Fruit fly (Drosophila melanogaster) whole organism, embryonic: Measurements from ENCODE around the gene Sil1.

ENCODE experiments used
- B-H1 ChIP-seq: fragments of 200-800 bp; sonication (Bioruptor generic); IDR thresholded peaks from 3 replicates; pipeline ENCODE4 v1.3.6; 2022; ENCODE audit warnings: missing biosample characterization, missing genetic modification characterization
- CG10366 ChIP-seq: fragments of 200-800 bp; sonication (Bioruptor generic); IDR thresholded peaks from 2 replicates; pipeline ENCODE4 v1.3.6; 2022; ENCODE audit warnings: missing biosample characterization, missing genetic modification characterization
- CG10543 ChIP-seq: fragments of 200-800 bp; sonication (Bioruptor generic); optimal IDR thresholded peaks from 3 replicates; lab custom pipeline; 2017; ENCODE audit warnings: missing biosample characterization, mild to moderate bottlenecking, missing genetic modification characterization, moderate library complexity
- CG12236 ChIP-seq: fragments of 200-800 bp; sonication (Bioruptor generic); optimal IDR thresholded peaks from 2 replicates; lab custom pipeline; 2016; ENCODE audit warnings: missing biosample characterization, missing genetic modification characterization
- CG12299 ChIP-seq: fragments of 200-800 bp; sonication (Bioruptor generic); optimal IDR thresholded peaks from 2 replicates; lab custom pipeline; 2018; ENCODE audit warnings: missing biosample characterization, mild to moderate bottlenecking, missing genetic modification characterization
- CG12942 ChIP-seq: fragments of 200-800 bp; sonication (Bioruptor generic); optimal IDR thresholded peaks from 3 replicates; lab custom pipeline; 2016; ENCODE audit warnings: missing biosample characterization, missing genetic modification characterization
- CG14710 ChIP-seq: fragments of 200-800 bp; sonication (Bioruptor generic); optimal IDR thresholded peaks from 3 replicates; lab custom pipeline; 2019; ENCODE audit warnings: missing biosample characterization, mild to moderate bottlenecking, missing genetic modification characterization, moderate library complexity
- CG15011 ChIP-seq: fragments of 200-800 bp; sonication (Bioruptor generic); optimal IDR thresholded peaks from 3 replicates; lab custom pipeline; 2018; ENCODE audit warnings: missing biosample characterization, mild to moderate bottlenecking, missing genetic modification characterization
- CG17361 ChIP-seq: fragments of 200-800 bp; sonication (Bioruptor generic); IDR thresholded peaks from 3 replicates; pipeline ENCODE4 v1.3.6; 2022; ENCODE audit warnings: missing biosample characterization, missing genetic modification characterization
- CG18599 ChIP-seq: fragments of 200-800 bp; sonication (Bioruptor generic); optimal IDR thresholded peaks from 3 replicates; lab custom pipeline; 2017; ENCODE audit warnings: missing biosample characterization, missing genetic modification characterization, mild to moderate bottlenecking, moderate library complexity, missing genetic modification reagents
- CG2875 ChIP-seq: fragments of 200-800 bp; sonication (Bioruptor generic); optimal IDR thresholded peaks from 2 replicates; lab custom pipeline; 2017; ENCODE audit warnings: missing biosample characterization, mild to moderate bottlenecking, missing genetic modification characterization, missing genetic modification reagents
- CG31224 ChIP-seq: fragments of 200-800 bp; sonication (Bioruptor generic); IDR thresholded peaks from 2 replicates; pipeline ENCODE4 v1.3.6; 2022; ENCODE audit warnings: missing biosample characterization, missing genetic modification characterization
- CG3726 ChIP-seq: fragments of 200-800 bp; sonication (Bioruptor generic); IDR thresholded peaks from 3 replicates; pipeline ENCODE4, ENCODE4 v1.3.6; 2022; ENCODE audit warnings: missing biosample characterization, missing genetic modification characterization
- CG3838 ChIP-seq: fragments of 200-800 bp; sonication (Bioruptor generic); optimal IDR thresholded peaks from 3 replicates; lab custom pipeline; 2016; ENCODE audit warnings: missing biosample characterization, missing genetic modification characterization
- CG3847 ChIP-seq: fragments of 200-800 bp; sonication (Bioruptor generic); IDR thresholded peaks from 2 replicates; pipeline ENCODE4 v1.3.6; 2022; ENCODE audit warnings: missing biosample characterization, missing genetic modification characterization
- CG6175 ChIP-seq: fragments of 200-800 bp; sonication (Bioruptor generic); IDR thresholded peaks from 3 replicates; pipeline ENCODE4 v1.3.6; 2022; ENCODE audit warnings: missing biosample characterization, missing genetic modification characterization
- CG6272 ChIP-seq: fragments of 200-800 bp; sonication (Bioruptor generic); IDR thresholded peaks from 2 replicates; pipeline ENCODE4 v1.3.6; 2022; ENCODE audit warnings: missing biosample characterization, missing genetic modification characterization
- CG6654 ChIP-seq: fragments of 200-800 bp; sonication (Bioruptor generic); optimal IDR thresholded peaks from 2 replicates; lab custom pipeline; 2017; ENCODE audit warnings: missing biosample characterization, mild to moderate bottlenecking, missing genetic modification characterization
- CG7928 ChIP-seq: fragments of 200-800 bp; sonication (Bioruptor generic); optimal IDR thresholded peaks from 2 replicates; lab custom pipeline; 2017; ENCODE audit warnings: missing biosample characterization, mild to moderate bottlenecking, missing genetic modification characterization
- CG9609 ChIP-seq: fragments of 200-800 bp; sonication (Bioruptor generic); optimal IDR thresholded peaks from 3 replicates; lab custom pipeline; 2016; ENCODE audit warnings: missing biosample characterization, missing genetic modification characterization
- CG9817 ChIP-seq: fragments of 200-800 bp; sonication (Bioruptor generic); optimal IDR thresholded peaks from 2 replicates; lab custom pipeline; 2018; ENCODE audit warnings: missing biosample characterization, mild to moderate bottlenecking, missing genetic modification characterization, moderate library complexity
- D19B ChIP-seq: fragments of 200-800 bp; sonication (Bioruptor generic); optimal IDR thresholded peaks from 2 replicates; lab custom pipeline; 2017; ENCODE audit warnings: missing biosample characterization, mild to moderate bottlenecking, missing genetic modification characterization
- ERR ChIP-seq: fragments of 200-800 bp; sonication (Bioruptor generic); optimal IDR thresholded peaks from 2 replicates; lab custom pipeline; 2016; ENCODE audit warnings: missing biosample characterization, missing genetic modification characterization
- Elba2 ChIP-seq: fragments of 200-800 bp; sonication (Bioruptor generic); optimal IDR thresholded peaks from 3 replicates; lab custom pipeline; 2016; ENCODE audit warnings: missing biosample characterization, missing genetic modification characterization
- Hey ChIP-seq: fragments of 200-800 bp; sonication (Bioruptor generic); optimal IDR thresholded peaks from 3 replicates; lab custom pipeline; 2018; ENCODE audit warnings: missing biosample characterization, mild to moderate bottlenecking, missing genetic modification characterization
- Hmx ChIP-seq: fragments of 200-800 bp; sonication (Bioruptor generic); optimal IDR thresholded peaks from 2 replicates; lab custom pipeline; 2016; ENCODE audit warnings: missing biosample characterization, missing genetic modification characterization
- Hr51 ChIP-seq, 2 experiments: fragments of 200-800 bp; sonication (Bioruptor generic); optimal IDR thresholded peaks; 2 replicates in 1 of 2; 3 replicates in 1 of 2; lab custom pipeline; 2016 to 2018; ENCODE audit warnings: missing biosample characterization in 2 of 2, missing genetic modification characterization in 2 of 2, mild to moderate bottlenecking in 1 of 2, moderate library complexity in 1 of 2
- Hr78 ChIP-seq, 2 experiments: fragments of 200-800 bp in 1 of 2; fragments of >200 bp in 1 of 2; sonication (Bioruptor generic) in 1 of 2; optimal IDR thresholded peaks; 2 replicates each; lab custom pipeline; 2017 to 2019; ENCODE audit warnings: missing biosample characterization in 2 of 2, missing genetic modification characterization in 2 of 2, mild to moderate bottlenecking in 1 of 2, moderate library complexity in 1 of 2
- Med ChIP-seq: fragments of 200-800 bp; sonication (Bioruptor generic); peaks from one replicate; lab custom pipeline; 2016; ENCODE audit warnings: missing biosample characterization, missing genetic modification characterization, mild to moderate bottlenecking, inconsistent platforms, moderate library complexity
- Pdp1 ChIP-seq, 2 experiments: fragments of 200-800 bp; sonication (Bioruptor generic); optimal IDR thresholded peaks; 3 replicates each; lab custom pipeline; 2016; ENCODE audit warnings: missing biosample characterization in 2 of 2, missing genetic modification characterization in 2 of 2, mild to moderate bottlenecking in 1 of 2, moderate library complexity in 1 of 2
- Ssrp ChIP-seq: fragments of 200-800 bp; sonication (Bioruptor generic); optimal IDR thresholded peaks from 2 replicates; lab custom pipeline; 2018; ENCODE audit warnings: missing biosample characterization, mild to moderate bottlenecking, missing genetic modification characterization, moderate library complexity
- Taf1 ChIP-seq: fragments of 200-800 bp; sonication (Bioruptor generic); IDR thresholded peaks from 2 replicates; pipeline ENCODE4 v1.3.6; 2022; ENCODE audit warnings: missing biosample characterization, missing genetic modification characterization
- ab ChIP-seq: fragments of 200-800 bp; sonication (Bioruptor generic); optimal IDR thresholded peaks from 2 replicates; lab custom pipeline; 2016; ENCODE audit warnings: missing biosample characterization, missing genetic modification characterization
- ato ChIP-seq: fragments of 200-800 bp; sonication (Bioruptor generic); IDR thresholded peaks from 2 replicates; pipeline ENCODE4 v1.3.6; 2022; ENCODE audit warnings: missing biosample characterization, missing genetic modification characterization; ENCODE audit not compliant: partially characterized antibody
- bcd ChIP-seq: fragments of 200-800 bp; sonication (Bioruptor generic); optimal IDR thresholded peaks from 2 replicates; lab custom pipeline; 2017; ENCODE audit warnings: missing biosample characterization, mild to moderate bottlenecking, missing genetic modification characterization
- cg ChIP-seq: fragments of 200-800 bp; sonication (Bioruptor generic); optimal IDR thresholded peaks from 3 replicates; lab custom pipeline; 2019; ENCODE audit warnings: missing biosample characterization, mild to moderate bottlenecking, missing genetic modification characterization, moderate library complexity
- esg ChIP-seq: fragments of 200-800 bp; sonication (Bioruptor generic); conservative IDR thresholded peaks from 2 replicates; pipeline ENCODE4 v1.3.6; 2022; ENCODE audit warnings: missing biosample characterization, missing genetic modification characterization
- grn ChIP-seq: fragments of 200-800 bp; sonication (Bioruptor generic); optimal IDR thresholded peaks from 3 replicates; lab custom pipeline; 2017; ENCODE audit warnings: missing biosample characterization, missing genetic modification characterization
- kah ChIP-seq: fragments of 200-800 bp; sonication (Bioruptor generic); optimal IDR thresholded peaks from 2 replicates; lab custom pipeline; 2018; ENCODE audit warnings: missing biosample characterization, mild to moderate bottlenecking, missing genetic modification characterization
- lov ChIP-seq, 2 experiments: fragments of 200-800 bp in 1 of 2; fragments of >200 bp in 1 of 2; sonication (Bioruptor generic) in 1 of 2; IDR thresholded peaks in 1 of 2; optimal IDR thresholded peaks in 1 of 2; 2 replicates in 1 of 2; 3 replicates in 1 of 2; pipeline versions ENCODE4 v1.3.6 to Lab custom; 2017 to 2022; ENCODE audit warnings: missing biosample characterization in 1 of 2, missing genetic modification characterization in 1 of 2
- pan ChIP-seq, 4 experiments: fragments of >200 bp in 3 of 4; fragments of 200-800 bp in 1 of 4; sonication (Bioruptor generic) in 1 of 4; optimal IDR thresholded peaks in 3 of 4; IDR thresholded peaks in 1 of 4; 2 replicates each; pipeline versions ENCODE4 v1.3.6 to Lab custom; 2017 to 2022; ENCODE audit warnings: missing biosample characterization in 2 of 4, missing genetic modification characterization in 2 of 4, mixed read lengths in 1 of 4
- pfk ChIP-seq: fragments of 200-800 bp; sonication (Bioruptor generic); optimal IDR thresholded peaks from 2 replicates; lab custom pipeline; 2018; ENCODE audit warnings: missing biosample characterization, mild to moderate bottlenecking, missing genetic modification characterization, moderate library complexity
- pita ChIP-seq: fragments of 200-800 bp; sonication (Bioruptor generic); optimal IDR thresholded peaks from 2 replicates; lab custom pipeline; 2017; ENCODE audit warnings: missing biosample characterization, mild to moderate bottlenecking, missing genetic modification characterization
- pros ChIP-seq: fragments of 200-800 bp; sonication (Bioruptor generic); optimal IDR thresholded peaks from 3 replicates; lab custom pipeline; 2019; ENCODE audit warnings: missing biosample characterization, mild to moderate bottlenecking, missing genetic modification characterization, moderate library complexity
- repo ChIP-seq: fragments of 200-800 bp; sonication (Bioruptor generic); optimal IDR thresholded peaks from 2 replicates; lab custom pipeline; 2016; ENCODE audit warnings: missing biosample characterization, missing genetic modification characterization
- ro ChIP-seq: fragments of 200-800 bp; sonication (Bioruptor generic); IDR thresholded peaks from 2 replicates; pipeline ENCODE4 v1.3.6; 2022; ENCODE audit warnings: missing biosample characterization, missing genetic modification characterization
- schlank ChIP-seq: fragments of 200-800 bp; sonication (Bioruptor generic); optimal IDR thresholded peaks from 2 replicates; lab custom pipeline; 2018; ENCODE audit warnings: missing biosample characterization, mild to moderate bottlenecking, missing genetic modification characterization
- sisA ChIP-seq: fragments of 200-800 bp; sonication (Bioruptor generic); IDR thresholded peaks from 2 replicates; pipeline ENCODE4 v1.3.6; 2022; ENCODE audit warnings: missing biosample characterization, missing genetic modification characterization
- toy ChIP-seq: fragments of 200-800 bp; sonication (Bioruptor generic); IDR thresholded peaks from 2 replicates; pipeline ENCODE4 v1.3.6; 2022; ENCODE audit warnings: missing biosample characterization, missing genetic modification characterization

The Sil1 gene

DNA sequence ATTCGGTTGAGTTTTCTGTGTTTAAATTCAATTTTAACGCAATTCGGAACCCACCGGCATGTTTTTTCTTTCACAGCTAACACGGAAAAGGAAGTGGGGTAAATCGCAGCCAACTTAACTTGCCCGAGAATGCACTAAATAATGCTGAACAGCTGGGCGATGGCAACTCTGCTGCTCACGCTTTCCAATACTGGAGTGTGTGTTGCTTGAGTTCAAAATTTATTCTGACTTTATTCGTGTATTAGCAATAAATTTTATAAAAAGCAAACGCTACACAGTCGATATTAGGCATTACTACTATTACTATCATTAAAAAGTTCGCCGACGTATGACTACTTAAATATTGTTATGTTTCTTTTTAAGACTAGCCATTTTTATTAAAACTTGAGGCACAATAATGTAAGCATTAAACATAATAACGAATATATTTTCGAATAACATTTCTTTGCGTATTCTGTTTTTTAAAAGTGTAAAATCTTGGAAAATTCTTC, 12.1 kb upstream of the Sil1 start, which contains the start of the genes RpS27 and Nup37 (continued):
- TF ChIP-seq CG31224 (GFP tag; lab: Robert Waterston, UW) = peak; percentile 93
- peak; percentile 82 for TF ChIP-seq CG7928
- TF ChIP-seq sisA (GFP tag; lab: Robert Waterston, UW) = peak; percentile 95
- peak; percentile 96 for TF ChIP-seq CG10366
- TF ChIP-seq CG9817 (tag; lab: Kevin White, UChicago) = peak; percentile 99
- peak; percentile 94 for TF ChIP-seq CG6654
- peak; percentile 90 for TF ChIP-seq ERR (GFP tag; lab: Kevin White, UChicago)
- TF ChIP-seq Med (GFP tag; lab: Kevin White, UChicago) = peak; percentile 100
- peak; percentile 98 for TF ChIP-seq CG6175 (GFP tag; lab: Robert Waterston, UW)
- TF ChIP-seq D19B (GFP tag; lab: Kevin White, UChicago) = peak; percentile 94
- TF ChIP-seq CG17361 (GFP tag; lab: Robert Waterston, UW) = peak; percentile 99
- peak; percentile 99 for TF ChIP-seq schlank (tag; lab: Kevin White, UChicago)
- peak; percentile 97 for TF ChIP-seq CG12942
- TF ChIP-seq Taf1 (GFP tag; lab: Robert Waterston, UW) = peak; percentile 81; the same call in 1 of the 2 replicates
- TF ChIP-seq B-H1 (GFP tag; lab: Robert Waterston, UW) = peak; percentile 90
- no peak for TF ChIP-seq Hr78 (GFP tag; optimal IDR thresholded peaks at IDR 0.05; lab: Kevin White, UChicago)
- peak; percentile 97 for TF ChIP-seq CG14710 (tag; lab: Kevin White, UChicago)
- TF ChIP-seq CG3726 (GFP tag; lab: Robert Waterston, UW) = peak; percentile 95
- peak; percentile 98 for TF ChIP-seq CG3847 (GFP tag; lab: Robert Waterston, UW)
- peak; percentile 94 for TF ChIP-seq kah (GFP tag; lab: Kevin White, UChicago)
- TF ChIP-seq Hr51 (GFP tag; optimal IDR thresholded peaks at IDR 0.05; lab: Kevin White, UChicago) = peak; percentile 92 to 99
- peak; percentile 73 for TF ChIP-seq pros
- TF ChIP-seq Elba2 (GFP tag; lab: Kevin White, UChicago) = peak; percentile 72
- peak; percentile 100 for TF ChIP-seq CG10543
- peak; percentile 97 for TF ChIP-seq CG12236 (GFP tag; lab: Kevin White, UChicago)
- TF ChIP-seq cg = no peak
- TF ChIP-seq bcd (GFP tag; lab: Kevin White, UChicago) = peak; percentile 100
- no peak for TF ChIP-seq ato
- peak; percentile 98 for TF ChIP-seq CG18599 (GFP tag; lab: Kevin White, UChicago)
- TF ChIP-seq Hmx = peak; percentile 86
- TF ChIP-seq pita (GFP tag; lab: Kevin White, UChicago) = no peak
- peak; percentile 91 for TF ChIP-seq CG6272 (GFP tag; lab: Robert Waterston, UW)
- peak; percentile 93 for TF ChIP-seq CG12299 (tag; lab: Kevin White, UChicago)
- TF ChIP-seq CG15011 (GFP tag; lab: Kevin White, UChicago) = peak; percentile 99
- TF ChIP-seq CG2875 = peak; percentile 98
- TF ChIP-seq toy (GFP tag; lab: Robert Waterston, UW) = peak; percentile 95
- TF ChIP-seq ro = peak; percentile 94
- TF ChIP-seq pan (optimal IDR thresholded peaks at IDR 0.05; lab: Kevin White, UChicago) = no peak
- TF ChIP-seq pan (GFP tag; optimal IDR thresholded peaks at IDR 0.05 in 1 of 2, IDR thresholded peaks at IDR 0.05 in 1 of 2) = peak in 1 of 2 experiments; percentile 97
- TF ChIP-seq CG9609 (GFP tag; lab: Kevin White, UChicago) = peak; percentile 99
- TF ChIP-seq Pdp1 (GFP tag; optimal IDR thresholded peaks at IDR 0.05; lab: Kevin White, UChicago) = peak; percentile 94 to 97
- TF ChIP-seq grn (GFP tag; lab: Kevin White, UChicago) = peak; percentile 96
- peak; percentile 94 for TF ChIP-seq ab (GFP tag; lab: Kevin White, UChicago)
- TF ChIP-seq repo = peak; percentile 98
- peak; percentile 98 for TF ChIP-seq CG3838 (GFP tag; lab: Kevin White, UChicago)
- TF ChIP-seq pfk (GFP tag; lab: Kevin White, UChicago) = peak; percentile 90
- no peak for TF ChIP-seq lov (optimal IDR thresholded peaks at IDR 0.05; lab: Kevin White, UChicago)
- TF ChIP-seq lov (GFP tag; IDR thresholded peaks at IDR 0.05; lab: Robert Waterston, UW) = peak; percentile 99
- TF ChIP-seq Ssrp (tag; lab: Kevin White, UChicago) = peak; percentile 92
- TF ChIP-seq Hey (tag; lab: Kevin White, UChicago) = peak; percentile 99
- peak; percentile 84 for TF ChIP-seq esg (GFP tag; lab: Robert Waterston, UW)
